Worm (Caenorhabditis elegans): ENCODE measurements around the gene cdk-11.1.

Gene cdk-11.1

ce11 chrII:7669409-7669808, 29.6 kb upstream of the cdk-11.1 start (continued):
- TF ChIP-seq nhr-237 (tag; optimal IDR thresholded peaks at IDR 0.05) (no peak), nhr-77 (tag; optimal IDR thresholded peaks at IDR 0.05) (no peak), ceh-16 (tag; optimal IDR thresholded peaks at IDR 0.05) (no peak), tbx-2 (tag; optimal IDR thresholded peaks at IDR 0.05) (no peak), eor-1 (tag; optimal IDR thresholded peaks at IDR 0.05) (no peak), nhr-76 (tag; optimal IDR thresholded peaks at IDR 0.05) (no peak), nhr-11 (tag; optimal IDR thresholded peaks at IDR 0.05) (no peak), hmg-11 (tag; optimal IDR thresholded peaks at IDR 0.05) (peak; percentile 74), lin-39 (tag; optimal IDR thresholded peaks at IDR 0.05) (peak; percentile 58), jun-1 (tag; optimal IDR thresholded peaks at IDR 0.05) (no peak), nfya-1 (tag; optimal IDR thresholded peaks at IDR 0.05; ENCODE audit: insufficient read depth) (peak; percentile 71)

ce11 chrII:7670039-7670438, 29.0 kb upstream of the cdk-11.1 start:
- peak; percentile 66 for TF ChIP-seq ceh-28 (tag; optimal IDR thresholded peaks at IDR 0.05)
- TF ChIP-seq nhr-12 (tag; optimal IDR thresholded peaks at IDR 0.05): no peak

ce11 chrII:7671705-7672104, 27.3 kb upstream of the cdk-11.1 start, which contains the start of gene lir-1:
lir-1 (plus strand) TSS chrII:7672005.
- no peak for TF ChIP-seq ztf-11 (tag; optimal IDR thresholded peaks at IDR 0.05)
- TF ChIP-seq nhr-67 (tag; optimal IDR thresholded peaks at IDR 0.05): no peak
- TF ChIP-seq ceh-16 (tag; optimal IDR thresholded peaks at IDR 0.05): no peak
- no peak for TF ChIP-seq nhr-43 (tag; optimal IDR thresholded peaks at IDR 0.05; ENCODE audit: poor library complexity, severe bottlenecking)
- no peak for TF ChIP-seq lin-15B (tag; optimal IDR thresholded peaks at IDR 0.05)
- no peak for TF ChIP-seq ztf-4 (tag; optimal IDR thresholded peaks at IDR 0.05)
- no peak for TF ChIP-seq tbx-2 (tag; optimal IDR thresholded peaks at IDR 0.05)
- no peak for TF ChIP-seq ceh-82 (tag; optimal IDR thresholded peaks at IDR 0.05)
- no peak for TF ChIP-seq snpc-4 (tag; optimal IDR thresholded peaks at IDR 0.05)

ce11 chrII:7675752-7676151, 23.3 kb upstream of the cdk-11.1 start:
- TF ChIP-seq pha-4 (tag; optimal IDR thresholded peaks at IDR 0.05): no peak
- no peak for TF ChIP-seq mml-1 (tag; optimal IDR thresholded peaks at IDR 0.05)
- no peak for TF ChIP-seq eor-1 (tag; optimal IDR thresholded peaks at IDR 0.05)
- TF ChIP-seq lsy-12 (tag; optimal IDR thresholded peaks at IDR 0.05): no peak
- TF ChIP-seq fkh-10 (GFP tag; optimal IDR thresholded peaks at IDR 0.05): no peak
- no peak for TF ChIP-seq jun-1 (tag; optimal IDR thresholded peaks at IDR 0.05)

ce11 chrII:7676307-7676905, 22.6 kb upstream of the cdk-11.1 start:
- TF ChIP-seq nhr-23 (tag; optimal IDR thresholded peaks at IDR 0.05): peak; percentile 38
- TF ChIP-seq unc-62 (GFP tag; optimal IDR thresholded peaks at IDR 0.05): no peak
- peak; percentile 47 for TF ChIP-seq nhr-43 (tag; optimal IDR thresholded peaks at IDR 0.05; ENCODE audit: poor library complexity, severe bottlenecking)

- peak; percentile 60 for TF ChIP-seq nhr-25 (tag; optimal IDR thresholded peaks at IDR 0.05)
- TF ChIP-seq skn-1 (tag; optimal IDR thresholded peaks at IDR 0.05): no peak
Observed at ce11 chrII:7678512-7678911, 20.5 kb upstream of the cdk-11.1 start.

- TF ChIP-seq nhr-25 (tag; optimal IDR thresholded peaks at IDR 0.05): peak; percentile 81
- TF ChIP-seq egl-5 (tag; optimal IDR thresholded peaks at IDR 0.05): no peak
- peak; percentile 4 for TF ChIP-seq nfya-1 (tag; optimal IDR thresholded peaks at IDR 0.05; ENCODE audit: insufficient read depth)
Observed at ce11 chrII:7679499-7680012, 19.5 kb upstream of the cdk-11.1 start.

Measured in whole organism, L3 larva.